Fruit fly (Drosophila melanogaster) whole organism, embryonic: ENCODE measurements around the gene spg.

Experiments used
- CG11398 ChIP-seq: fragments of 200-800 bp; sonication (Bioruptor generic); optimal IDR thresholded peaks from 2 replicates; lab custom pipeline; 2016; ENCODE audit warnings: missing biosample characterization, missing genetic modification characterization
- CG13775 ChIP-seq: fragments of 200-800 bp; sonication (Bioruptor generic); optimal IDR thresholded peaks from 3 replicates; lab custom pipeline; 2017; ENCODE audit warnings: missing biosample characterization, mild to moderate bottlenecking, missing genetic modification characterization
- CG14014 ChIP-seq: fragments of 200-800 bp; sonication (Bioruptor generic); IDR thresholded peaks from 2 replicates; pipeline ENCODE4 v1.3.6; 2022; ENCODE audit warnings: missing biosample characterization, missing genetic modification characterization
- CG17568 ChIP-seq: fragments of 200-800 bp; sonication (Bioruptor generic); optimal IDR thresholded peaks from 2 replicates; lab custom pipeline; 2018; ENCODE audit warnings: missing biosample characterization, mild to moderate bottlenecking, missing genetic modification characterization, moderate library complexity
- CG18011 ChIP-seq: fragments of 200-800 bp; sonication (Bioruptor generic); optimal IDR thresholded peaks from 2 replicates; lab custom pipeline; 2017; ENCODE audit warnings: missing biosample characterization, missing genetic modification characterization, mild to moderate bottlenecking, moderate library complexity, missing genotype
- CG18262 ChIP-seq: fragments of 200-800 bp; optimal IDR thresholded peaks from 3 replicates; lab custom pipeline; 2019; ENCODE audit warnings: missing biosample characterization, mild to moderate bottlenecking, missing genetic modification characterization, moderate library complexity
- CG18476 ChIP-seq: fragments of 200-800 bp; sonication (Bioruptor generic); optimal IDR thresholded peaks from 2 replicates; lab custom pipeline; 2016; ENCODE audit warnings: missing biosample characterization, mild to moderate bottlenecking, missing genetic modification characterization
- CG2712 ChIP-seq: fragments of 200-800 bp; optimal IDR thresholded peaks from 3 replicates; lab custom pipeline; 2019; ENCODE audit warnings: missing biosample characterization, mild to moderate bottlenecking, missing genetic modification characterization, moderate library complexity
- CG3838 ChIP-seq: fragments of 200-800 bp; sonication (Bioruptor generic); optimal IDR thresholded peaks from 3 replicates; lab custom pipeline; 2016; ENCODE audit warnings: missing biosample characterization, missing genetic modification characterization
- CG3847 ChIP-seq: fragments of 200-800 bp; sonication (Bioruptor generic); IDR thresholded peaks from 2 replicates; pipeline ENCODE4 v1.3.6; 2022; ENCODE audit warnings: missing biosample characterization, missing genetic modification characterization
- CG4820 ChIP-seq: fragments of 200-800 bp; sonication (Bioruptor generic); optimal IDR thresholded peaks from 3 replicates; lab custom pipeline; 2016; ENCODE audit warnings: missing biosample characterization, missing genetic modification characterization
- CG6683 ChIP-seq: fragments of 200-800 bp; sonication (Bioruptor generic); optimal IDR thresholded peaks from 2 replicates; lab custom pipeline; 2017; ENCODE audit warnings: missing biosample characterization, mild to moderate bottlenecking, missing genetic modification characterization, missing genetic modification reagents
- CG7271 ChIP-seq: fragments of 200-800 bp; sonication (Bioruptor generic); optimal IDR thresholded peaks from 2 replicates; lab custom pipeline; 2018; ENCODE audit warnings: missing biosample characterization, mild to moderate bottlenecking, missing genetic modification characterization, moderate library complexity
- CG7357 ChIP-seq: fragments of 200-800 bp; sonication (Bioruptor generic); IDR thresholded peaks from 3 replicates; pipeline ENCODE4 v1.3.6; 2022; ENCODE audit warnings: missing biosample characterization, missing genetic modification characterization
- CG7839 ChIP-seq: fragments of 200-800 bp; sonication (Bioruptor generic); optimal IDR thresholded peaks from 3 replicates; lab custom pipeline; 2018; ENCODE audit warnings: missing biosample characterization, mild to moderate bottlenecking, missing genetic modification characterization, moderate library complexity
- CG8089 ChIP-seq: fragments of 200-800 bp; sonication (Bioruptor generic); optimal IDR thresholded peaks from 3 replicates; lab custom pipeline; 2016; ENCODE audit warnings: missing biosample characterization, missing genetic modification characterization
- CTCF ChIP-seq: fragments of 200-800 bp; sonication (Bioruptor generic); optimal IDR thresholded peaks from 2 replicates; lab custom pipeline; 2017; ENCODE audit warnings: missing biosample characterization, mild to moderate bottlenecking, missing genetic modification characterization, moderate library complexity
- D19A ChIP-seq: fragments of 200-800 bp; optimal IDR thresholded peaks from 3 replicates; lab custom pipeline; 2019; ENCODE audit warnings: missing biosample characterization, mild to moderate bottlenecking, missing genetic modification characterization, moderate library complexity
- Dek ChIP-seq: fragments of 200-800 bp; sonication (Bioruptor generic); optimal IDR thresholded peaks from 3 replicates; lab custom pipeline; 2019; ENCODE audit warnings: missing biosample characterization, mild to moderate bottlenecking, missing genetic modification characterization, moderate library complexity
- E2f1 ChIP-seq: fragments of 200-800 bp; sonication (Bioruptor generic); IDR thresholded peaks from 2 replicates; pipeline ENCODE4 v1.3.6; 2022; ENCODE audit warnings: missing biosample characterization, missing genetic modification characterization
- Eip74EF ChIP-seq, 2 experiments: fragments of 200-800 bp in 1 of 2; fragments of >200 bp in 1 of 2; sonication (Bioruptor generic) in 1 of 2; optimal IDR thresholded peaks; 2 replicates each; lab custom pipeline; 2017 to 2019; ENCODE audit warnings: missing biosample characterization in 2 of 2, missing genetic modification characterization in 2 of 2, mild to moderate bottlenecking in 1 of 2, moderate library complexity in 1 of 2
- Fer2 ChIP-seq: fragments of 200-800 bp; sonication (Bioruptor generic); optimal IDR thresholded peaks from 2 replicates; lab custom pipeline; 2018; ENCODE audit warnings: missing biosample characterization, mild to moderate bottlenecking, missing genetic modification characterization, moderate library complexity
- Hey ChIP-seq: fragments of 200-800 bp; sonication (Bioruptor generic); optimal IDR thresholded peaks from 3 replicates; lab custom pipeline; 2018; ENCODE audit warnings: missing biosample characterization, mild to moderate bottlenecking, missing genetic modification characterization
- MBD-R2 ChIP-seq: fragments of 200-800 bp; sonication (Bioruptor generic); IDR thresholded peaks from 2 replicates; pipeline ENCODE4 v1.3.6; 2022; ENCODE audit warnings: missing biosample characterization, missing genetic modification characterization
- Nf-YC ChIP-seq: fragments of 200-800 bp; optimal IDR thresholded peaks from 3 replicates; lab custom pipeline; 2019; ENCODE audit warnings: missing biosample characterization, mild to moderate bottlenecking, missing genetic modification characterization, moderate library complexity
- Pdp1 ChIP-seq, 2 experiments: fragments of 200-800 bp; sonication (Bioruptor generic); optimal IDR thresholded peaks; 3 replicates each; lab custom pipeline; 2016; ENCODE audit warnings: missing biosample characterization in 2 of 2, missing genetic modification characterization in 2 of 2, mild to moderate bottlenecking in 1 of 2, moderate library complexity in 1 of 2
- Ptx1 ChIP-seq: fragments of 200-800 bp; sonication (Bioruptor generic); IDR thresholded peaks from 2 replicates; pipeline ENCODE4 v1.3.6; 2022; ENCODE audit warnings: missing biosample characterization, missing genetic modification characterization
- Rx ChIP-seq: fragments of 200-800 bp; sonication (Bioruptor generic); IDR thresholded peaks from 2 replicates; pipeline ENCODE4 v1.3.6; 2022; ENCODE audit warnings: missing biosample characterization, missing genetic modification characterization
- Trl ChIP-seq, 3 experiments: fragments of >200 bp in 2 of 3; fragments of 200-800 bp in 1 of 3; sonication (Bioruptor generic) in 1 of 3; optimal IDR thresholded peaks; 2 replicates in 1 of 3; 3 replicates in 2 of 3; lab custom pipeline; 2016 to 2017; ENCODE audit warnings: missing biosample characterization in 1 of 3, missing genetic modification characterization in 1 of 3
- Usf ChIP-seq: fragments of 200-800 bp; sonication (Bioruptor generic); optimal IDR thresholded peaks from 2 replicates; lab custom pipeline; 2017; ENCODE audit warnings: missing genotype, missing biosample characterization, missing genetic modification characterization
- ase ChIP-seq: fragments of 200-800 bp; sonication (Bioruptor generic); IDR thresholded peaks from 3 replicates; pipeline ENCODE4 v1.3.6; 2022; ENCODE audit warnings: missing biosample characterization, missing genetic modification characterization
- ato ChIP-seq: fragments of 200-800 bp; sonication (Bioruptor generic); IDR thresholded peaks from 2 replicates; pipeline ENCODE4 v1.3.6; 2022; ENCODE audit warnings: missing biosample characterization, missing genetic modification characterization; ENCODE audit not compliant: partially characterized antibody
- az2 ChIP-seq: fragments of 200-800 bp; sonication (Bioruptor generic); optimal IDR thresholded peaks from 3 replicates; lab custom pipeline; 2016; ENCODE audit warnings: missing biosample characterization, missing genetic modification characterization
- bbx ChIP-seq: fragments of 200-800 bp; sonication (Bioruptor generic); IDR thresholded peaks from 2 replicates; pipeline ENCODE4 v1.3.6; 2022; ENCODE audit warnings: missing biosample characterization, missing genetic modification characterization; ENCODE audit not compliant: partially characterized antibody
- cad ChIP-seq: fragments of >200 bp; optimal IDR thresholded peaks from 2 replicates; lab custom pipeline; 2017; ENCODE audit warnings: missing biosample characterization, missing genetic modification characterization
- crc ChIP-seq: fragments of 200-800 bp; sonication (Bioruptor generic); optimal IDR thresholded peaks from 2 replicates; lab custom pipeline; 2016; ENCODE audit warnings: missing biosample characterization, missing genetic modification characterization
- disco-r ChIP-seq: fragments of 200-800 bp; sonication (Bioruptor generic); optimal IDR thresholded peaks from 2 replicates; lab custom pipeline; 2016; ENCODE audit warnings: missing biosample characterization, missing genetic modification characterization
- en ChIP-seq: fragments of 200-800 bp; sonication (Bioruptor generic); optimal IDR thresholded peaks from 2 replicates; lab custom pipeline; 2016; ENCODE audit warnings: missing biosample characterization, missing genetic modification characterization
- eve ChIP-seq, 2 experiments: fragments of >200 bp; optimal IDR thresholded peaks; 2 replicates each; lab custom pipeline; 2017; ENCODE audit warnings: missing biosample characterization in 2 of 2, missing genetic modification characterization in 2 of 2
- exex ChIP-seq: fragments of 200-800 bp; sonication (Bioruptor generic); optimal IDR thresholded peaks from 4 replicates; lab custom pipeline; 2018; ENCODE audit warnings: missing biosample characterization, mild to moderate bottlenecking, missing genetic modification characterization, moderate library complexity
- grn ChIP-seq: fragments of 200-800 bp; sonication (Bioruptor generic); optimal IDR thresholded peaks from 3 replicates; lab custom pipeline; 2017; ENCODE audit warnings: missing biosample characterization, missing genetic modification characterization
- gro ChIP-seq: fragments of 200-800 bp; sonication (Bioruptor generic); optimal IDR thresholded peaks from 2 replicates; lab custom pipeline; 2016; ENCODE audit warnings: missing biosample characterization, missing genetic modification characterization
- onecut ChIP-seq: fragments of 200-800 bp; sonication (Bioruptor generic); IDR thresholded peaks from 2 replicates; pipeline ENCODE4 v1.3.6; 2022; ENCODE audit warnings: missing biosample characterization, missing genetic modification characterization
- pb ChIP-seq: fragments of 200-800 bp; sonication (Bioruptor generic); optimal IDR thresholded peaks from 3 replicates; lab custom pipeline; 2016; ENCODE audit warnings: missing biosample characterization, missing genetic modification characterization
- pfk ChIP-seq: fragments of 200-800 bp; sonication (Bioruptor generic); optimal IDR thresholded peaks from 2 replicates; lab custom pipeline; 2018; ENCODE audit warnings: missing biosample characterization, mild to moderate bottlenecking, missing genetic modification characterization, moderate library complexity
- salm ChIP-seq: fragments of 200-800 bp; sonication (Bioruptor generic); optimal IDR thresholded peaks from 2 replicates; lab custom pipeline; 2018; ENCODE audit warnings: missing biosample characterization, mild to moderate bottlenecking, missing genetic modification characterization
- sd ChIP-seq: fragments of 200-800 bp; sonication (Bioruptor generic); optimal IDR thresholded peaks from 3 replicates; lab custom pipeline; 2018; ENCODE audit warnings: missing biosample characterization, mild to moderate bottlenecking, missing genetic modification characterization, moderate library complexity
- slbo ChIP-seq: fragments of 200-800 bp; sonication (Bioruptor generic); IDR thresholded peaks from 2 replicates; pipeline ENCODE4 v1.3.6; 2022; ENCODE audit warnings: missing biosample characterization, missing genetic modification characterization
- trem ChIP-seq: fragments of 200-800 bp; optimal IDR thresholded peaks from 3 replicates; lab custom pipeline; 2019; ENCODE audit warnings: missing biosample characterization, mild to moderate bottlenecking, missing genetic modification characterization, moderate library complexity
- trh ChIP-seq: fragments of 200-800 bp; sonication (Bioruptor generic); optimal IDR thresholded peaks from 2 replicates; lab custom pipeline; 2016; ENCODE audit warnings: missing biosample characterization, missing genetic modification characterization
- vvl ChIP-seq: fragments of 200-800 bp; sonication (Bioruptor generic); IDR thresholded peaks from 2 replicates; pipeline ENCODE4 v1.3.6; 2022; ENCODE audit warnings: missing biosample characterization, missing genetic modification characterization

The spg gene

DNA sequence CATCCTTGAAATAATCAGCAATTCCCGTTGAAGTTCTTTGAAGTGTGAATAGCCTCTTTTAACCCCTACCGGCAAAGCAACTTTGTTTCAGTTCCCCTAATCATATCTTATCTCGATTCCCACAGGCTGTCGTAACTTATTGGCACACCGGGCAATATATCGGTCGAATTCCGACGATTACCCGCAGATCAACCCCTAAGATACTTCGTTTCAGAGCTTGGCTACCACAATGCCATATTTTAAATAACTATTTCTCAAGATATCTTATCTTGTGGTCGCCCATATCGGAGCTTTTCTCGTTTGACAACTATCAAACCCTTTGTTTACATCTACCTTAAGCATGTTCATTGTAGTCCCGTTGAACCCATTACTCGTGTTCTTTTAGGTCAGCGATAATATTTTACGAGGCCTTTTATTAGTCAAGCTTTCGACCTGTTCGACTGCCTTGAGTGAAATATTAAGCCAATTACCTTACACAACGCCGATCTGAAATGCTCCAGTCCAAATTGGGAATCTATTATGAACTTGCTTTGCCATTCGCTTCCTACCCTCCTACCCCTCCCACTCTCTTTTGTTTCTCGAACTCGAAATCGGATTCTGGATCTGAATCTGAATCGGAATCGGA, 54.0 kb downstream of the spg start (continued):
- TF ChIP-seq Trl (optimal IDR thresholded peaks at IDR 0.05; lab: Kevin White, UChicago) (no peak), Trl (GFP tag; optimal IDR thresholded peaks at IDR 0.05; lab: Kevin White, UChicago) (no peak), exex (tag; lab: Kevin White, UChicago) (peak; percentile 85), CG7271 (tag; lab: Kevin White, UChicago) (no peak), CG7357 (no peak), CG13775 (no peak), vvl (GFP tag; lab: Robert Waterston, UW) (no peak), cad (GFP tag; lab: Kevin White, UChicago) (no peak), MBD-R2 (GFP tag; lab: Robert Waterston, UW) (no peak), CG6683 (GFP tag; lab: Kevin White, UChicago) (no peak), slbo (GFP tag; lab: Robert Waterston, UW) (no peak), CG18476 (GFP tag; lab: Kevin White, UChicago) (no peak), Pdp1 (GFP tag; optimal IDR thresholded peaks at IDR 0.05; lab: Kevin White, UChicago) (peak in 1 of 2 experiments; percentile 41), ase (GFP tag; lab: Robert Waterston, UW) (no peak), trh (GFP tag; lab: Kevin White, UChicago) (no peak), E2f1 (GFP tag; lab: Robert Waterston, UW) (no peak), CG3847 (GFP tag; lab: Robert Waterston, UW) (no peak), CTCF (GFP tag; lab: Kevin White, UChicago) (no peak), bbx (GFP tag; lab: Robert Waterston, UW) (no peak), Ptx1 (GFP tag; lab: Robert Waterston, UW) (no peak), CG7839 (tag; lab: Kevin White, UChicago) (no peak), Usf (no peak), crc (GFP tag; lab: Kevin White, UChicago) (no peak), Eip74EF (GFP tag; optimal IDR thresholded peaks at IDR 0.05; lab: Kevin White, UChicago) (no peak), pfk (GFP tag; lab: Kevin White, UChicago) (no peak), CG18011 (GFP tag; lab: Kevin White, UChicago) (no peak), az2 (no peak), grn (GFP tag; lab: Kevin White, UChicago) (peak; percentile 79), Dek (tag; lab: Kevin White, UChicago) (no peak), en (no peak), CG4820 (GFP tag; lab: Kevin White, UChicago) (no peak), Fer2 (tag; lab: Kevin White, UChicago) (no peak), disco-r (GFP tag; lab: Kevin White, UChicago) (no peak), CG18262 (tag; lab: Kevin White, UChicago) (no peak), Rx (GFP tag; lab: Robert Waterston, UW) (no peak), CG2712 (tag; lab: Kevin White, UChicago) (no peak), salm (tag; lab: Kevin White, UChicago) (peak; percentile 5), onecut (GFP tag; lab: Robert Waterston, UW) (no peak), eve (GFP tag; optimal IDR thresholded peaks at IDR 0.05; lab: Kevin White, UChicago) (no peak), CG11398 (GFP tag; lab: Kevin White, UChicago) (no peak), D19A (no peak), CG14014 (GFP tag; lab: Robert Waterston, UW) (no peak), Nf-YC (no peak), CG8089 (GFP tag; lab: Kevin White, UChicago) (no peak), CG17568 (GFP tag; lab: Kevin White, UChicago) (no peak), Hey (tag; lab: Kevin White, UChicago) (peak; percentile 11), sd (tag; lab: Kevin White, UChicago) (peak; percentile 91), ato (GFP tag; lab: Robert Waterston, UW) (no peak), pb (GFP tag; lab: Kevin White, UChicago) (no peak), trem (tag; lab: Kevin White, UChicago) (no peak), CG3838 (GFP tag; lab: Kevin White, UChicago) (no peak), gro (GFP tag; lab: Kevin White, UChicago) (no peak)
